Fruit fly (Drosophila melanogaster) whole organism, embryonic: ENCODE data around the gene PNKP.

Source experiments
- CG1024 ChIP-seq: fragments of 200-800 bp; sonication (Bioruptor generic); IDR thresholded peaks from 2 replicates; pipeline ENCODE4 v1.3.6; 2022; ENCODE audit warnings: missing biosample characterization, missing genetic modification characterization
- CG10979 ChIP-seq: fragments of 200-800 bp; sonication (Bioruptor generic); optimal IDR thresholded peaks from 2 replicates; lab custom pipeline; 2018; ENCODE audit warnings: missing biosample characterization, mild to moderate bottlenecking, missing genetic modification characterization, moderate library complexity
- CG12104 ChIP-seq: fragments of 200-800 bp; sonication (Bioruptor generic); optimal IDR thresholded peaks from 3 replicates; lab custom pipeline; 2016; ENCODE audit warnings: missing biosample characterization, missing genetic modification characterization
- CG12155 ChIP-seq: fragments of 200-800 bp; sonication (Bioruptor generic); optimal IDR thresholded peaks from 3 replicates; lab custom pipeline; 2016; ENCODE audit warnings: missing biosample characterization, missing genetic modification characterization
- CG12659 ChIP-seq: fragments of 200-800 bp; sonication (Bioruptor generic); optimal IDR thresholded peaks from 3 replicates; lab custom pipeline; 2017; ENCODE audit warnings: mild to moderate bottlenecking, missing biosample characterization, missing genetic modification reagents, missing genetic modification characterization
- CG12769 ChIP-seq: fragments of 200-800 bp; sonication (Bioruptor generic); optimal IDR thresholded peaks from 2 replicates; lab custom pipeline; 2019; ENCODE audit warnings: missing biosample characterization, mild to moderate bottlenecking, missing genetic modification characterization, moderate library complexity
- CG14710 ChIP-seq: fragments of 200-800 bp; sonication (Bioruptor generic); optimal IDR thresholded peaks from 3 replicates; lab custom pipeline; 2019; ENCODE audit warnings: missing biosample characterization, mild to moderate bottlenecking, missing genetic modification characterization, moderate library complexity
- CG15601 ChIP-seq: fragments of 200-800 bp; sonication (Bioruptor generic); optimal IDR thresholded peaks from 3 replicates; lab custom pipeline; 2019; ENCODE audit warnings: missing biosample characterization, mild to moderate bottlenecking, missing genetic modification characterization, moderate library complexity
- CG18599 ChIP-seq: fragments of 200-800 bp; sonication (Bioruptor generic); optimal IDR thresholded peaks from 3 replicates; lab custom pipeline; 2017; ENCODE audit warnings: missing biosample characterization, missing genetic modification characterization, mild to moderate bottlenecking, moderate library complexity, missing genetic modification reagents
- CG2120 ChIP-seq: fragments of 200-800 bp; sonication (Bioruptor generic); optimal IDR thresholded peaks from 3 replicates; lab custom pipeline; 2016; ENCODE audit warnings: missing biosample characterization, missing genetic modification characterization
- CG2199 ChIP-seq: fragments of 200-800 bp; sonication (Bioruptor generic); IDR thresholded peaks from 3 replicates; pipeline ENCODE4 v1.3.6; 2022; ENCODE audit warnings: missing biosample characterization, missing genetic modification characterization
- CG34224 ChIP-seq: fragments of 200-800 bp; sonication (Bioruptor generic); IDR thresholded peaks from 3 replicates; pipeline ENCODE4 v1.3.6; 2022; ENCODE audit warnings: missing biosample characterization, missing genetic modification characterization; ENCODE audit not compliant: partially characterized antibody
- CG3847 ChIP-seq: fragments of 200-800 bp; sonication (Bioruptor generic); IDR thresholded peaks from 2 replicates; pipeline ENCODE4 v1.3.6; 2022; ENCODE audit warnings: missing biosample characterization, missing genetic modification characterization
- CG4617 ChIP-seq: fragments of 200-800 bp; sonication (Bioruptor generic); optimal IDR thresholded peaks from 3 replicates; lab custom pipeline; 2016; ENCODE audit warnings: missing biosample characterization, missing genetic modification characterization, borderline replicate concordance
- CG4854 ChIP-seq: fragments of 200-800 bp; sonication (Bioruptor generic); optimal IDR thresholded peaks from 2 replicates; lab custom pipeline; 2016; ENCODE audit warnings: missing biosample characterization, missing genetic modification characterization, inconsistent platforms
- CG7928 ChIP-seq: fragments of 200-800 bp; sonication (Bioruptor generic); optimal IDR thresholded peaks from 2 replicates; lab custom pipeline; 2017; ENCODE audit warnings: missing biosample characterization, mild to moderate bottlenecking, missing genetic modification characterization
- CHES-1-like ChIP-seq: fragments of 200-800 bp; sonication (Bioruptor generic); optimal IDR thresholded peaks from 2 replicates; lab custom pipeline; 2016; ENCODE audit warnings: missing biosample characterization, missing genetic modification characterization
- D19B ChIP-seq: fragments of 200-800 bp; sonication (Bioruptor generic); optimal IDR thresholded peaks from 2 replicates; lab custom pipeline; 2017; ENCODE audit warnings: missing biosample characterization, mild to moderate bottlenecking, missing genetic modification characterization
- Dad ChIP-seq: fragments of 200-800 bp; sonication (Bioruptor generic); optimal IDR thresholded peaks from 3 replicates; lab custom pipeline; 2016; ENCODE audit warnings: missing biosample characterization, missing genetic modification characterization
- Ets65A ChIP-seq: fragments of 200-800 bp; sonication (Bioruptor generic); peaks from one replicate; lab custom pipeline; 2016; ENCODE audit warnings: missing biosample characterization, missing genetic modification characterization
- Hand ChIP-seq: fragments of 200-800 bp; sonication (Bioruptor generic); optimal IDR thresholded peaks from 2 replicates; lab custom pipeline; 2017; ENCODE audit warnings: mild to moderate bottlenecking, missing biosample characterization, missing genetic modification reagents, missing genetic modification characterization
- HmgZ ChIP-seq: fragments of 200-800 bp; sonication (Bioruptor generic); optimal IDR thresholded peaks from 2 replicates; lab custom pipeline; 2018; ENCODE audit warnings: missing biosample characterization, mild to moderate bottlenecking, missing genetic modification characterization
- Hr78 ChIP-seq, 2 experiments: fragments of 200-800 bp in 1 of 2; fragments of >200 bp in 1 of 2; sonication (Bioruptor generic) in 1 of 2; optimal IDR thresholded peaks; 2 replicates each; lab custom pipeline; 2017 to 2019; ENCODE audit warnings: missing biosample characterization in 2 of 2, missing genetic modification characterization in 2 of 2, mild to moderate bottlenecking in 1 of 2, moderate library complexity in 1 of 2
- Hsf ChIP-seq: fragments of 200-800 bp; sonication (Bioruptor generic); optimal IDR thresholded peaks from 3 replicates; lab custom pipeline; 2016; ENCODE audit warnings: missing biosample characterization, missing genetic modification characterization
- MTF-1 ChIP-seq: fragments of 200-800 bp; sonication (Bioruptor generic); optimal IDR thresholded peaks from 2 replicates; lab custom pipeline; 2018; ENCODE audit warnings: missing biosample characterization, mild to moderate bottlenecking, missing genetic modification characterization, borderline replicate concordance
- Mad ChIP-seq: fragments of 200-800 bp; sonication (Bioruptor generic); optimal IDR thresholded peaks from 2 replicates; lab custom pipeline; 2016; ENCODE audit warnings: missing biosample characterization, missing genetic modification characterization
- Opbp ChIP-seq: fragments of 200-800 bp; sonication (Bioruptor generic); IDR thresholded peaks from 3 replicates; pipeline ENCODE4 v1.3.6; 2022; ENCODE audit warnings: missing biosample characterization, missing genetic modification characterization; ENCODE audit not compliant: partially characterized antibody
- Pdp1 ChIP-seq, 2 experiments: fragments of 200-800 bp; sonication (Bioruptor generic); optimal IDR thresholded peaks; 3 replicates each; lab custom pipeline; 2016; ENCODE audit warnings: missing biosample characterization in 2 of 2, missing genetic modification characterization in 2 of 2, mild to moderate bottlenecking in 1 of 2, moderate library complexity in 1 of 2
- Ptx1 ChIP-seq: fragments of 200-800 bp; sonication (Bioruptor generic); IDR thresholded peaks from 2 replicates; pipeline ENCODE4 v1.3.6; 2022; ENCODE audit warnings: missing biosample characterization, missing genetic modification characterization
- Rfx ChIP-seq: fragments of 200-800 bp; sonication (Bioruptor generic); IDR thresholded peaks from 2 replicates; pipeline ENCODE4 v1.3.6; 2022; ENCODE audit warnings: missing biosample characterization, missing genetic modification characterization
- Sin3A ChIP-seq: fragments of >200 bp; optimal IDR thresholded peaks from 2 replicates; lab custom pipeline; 2018
- Sox100B ChIP-seq: fragments of 200-800 bp; sonication (Bioruptor generic); optimal IDR thresholded peaks from 3 replicates; lab custom pipeline; 2018; ENCODE audit warnings: missing biosample characterization, mild to moderate bottlenecking, missing genetic modification characterization
- Sry-δ ChIP-seq: fragments of 200-800 bp; sonication (Bioruptor generic); optimal IDR thresholded peaks from 2 replicates; lab custom pipeline; 2016; ENCODE audit warnings: missing biosample characterization, missing genetic modification characterization
- Xbp1 ChIP-seq: fragments of 200-800 bp; sonication (Bioruptor generic); optimal IDR thresholded peaks from 3 replicates; lab custom pipeline; 2016; ENCODE audit warnings: missing biosample characterization, mild to moderate bottlenecking, missing genetic modification characterization
- Xrp1 ChIP-seq: fragments of 200-800 bp; sonication (Bioruptor generic); IDR thresholded peaks from 2 replicates; pipeline ENCODE4 v1.3.6; 2022; ENCODE audit warnings: missing biosample characterization, missing genetic modification characterization
- amos ChIP-seq: fragments of 200-800 bp; sonication (Bioruptor generic); IDR thresholded peaks from 2 replicates; pipeline ENCODE4 v1.3.6; 2022; ENCODE audit warnings: missing biosample characterization, missing genetic modification characterization; ENCODE audit not compliant: partially characterized antibody
- chinmo ChIP-seq: fragments of 200-800 bp; sonication (Bioruptor generic); IDR thresholded peaks from 4 replicates; pipeline ENCODE4 v1.3.6; 2022; ENCODE audit warnings: missing biosample characterization, missing genetic modification characterization; ENCODE audit not compliant: partially characterized antibody
- danr ChIP-seq: fragments of 200-800 bp; sonication (Bioruptor generic); IDR thresholded peaks from 2 replicates; pipeline ENCODE4 v1.3.6; 2022; ENCODE audit warnings: missing biosample characterization, missing genetic modification characterization
- exex ChIP-seq: fragments of 200-800 bp; sonication (Bioruptor generic); optimal IDR thresholded peaks from 4 replicates; lab custom pipeline; 2018; ENCODE audit warnings: missing biosample characterization, mild to moderate bottlenecking, missing genetic modification characterization, moderate library complexity
- fru ChIP-seq: fragments of >200 bp; optimal IDR thresholded peaks from 2 replicates; lab custom pipeline; 2017
- fu2 ChIP-seq: fragments of 200-800 bp; sonication (Bioruptor generic); optimal IDR thresholded peaks from 2 replicates; lab custom pipeline; 2016; ENCODE audit warnings: missing biosample characterization, missing genetic modification characterization
- jigr1 ChIP-seq: fragments of 200-800 bp; sonication (Bioruptor generic); IDR thresholded peaks from 3 replicates; pipeline ENCODE4 v1.3.6; 2022; ENCODE audit warnings: missing biosample characterization, missing genetic modification characterization
- ken ChIP-seq: fragments of 200-800 bp; sonication (Bioruptor generic); IDR thresholded peaks from 3 replicates; pipeline ENCODE4 v1.3.6; 2022; ENCODE audit warnings: missing biosample characterization, missing genetic modification characterization
- p53 ChIP-seq: fragments of 200-800 bp; sonication (Bioruptor generic); optimal IDR thresholded peaks from 2 replicates; lab custom pipeline; 2016; ENCODE audit warnings: missing biosample characterization, missing genetic modification characterization
- pita ChIP-seq: fragments of 200-800 bp; sonication (Bioruptor generic); optimal IDR thresholded peaks from 2 replicates; lab custom pipeline; 2017; ENCODE audit warnings: missing biosample characterization, mild to moderate bottlenecking, missing genetic modification characterization
- ranshi ChIP-seq: fragments of 200-800 bp; sonication (Bioruptor generic); IDR thresholded peaks from 2 replicates; pipeline ENCODE4 v1.3.6; 2022; ENCODE audit warnings: missing biosample characterization, missing genetic modification characterization
- schlank ChIP-seq: fragments of 200-800 bp; sonication (Bioruptor generic); optimal IDR thresholded peaks from 2 replicates; lab custom pipeline; 2018; ENCODE audit warnings: missing biosample characterization, mild to moderate bottlenecking, missing genetic modification characterization
- tx ChIP-seq: fragments of 200-800 bp; sonication (Bioruptor generic); optimal IDR thresholded peaks from 2 replicates; lab custom pipeline; 2016; ENCODE audit warnings: missing biosample characterization, missing genetic modification characterization
- usp ChIP-seq: fragments of >200 bp; optimal IDR thresholded peaks from 2 replicates; lab custom pipeline; 2017; ENCODE audit warnings: missing biosample characterization, missing genetic modification characterization

PNKP gene

dm6 chr3R:8300928-8301752 is 42.2 kb downstream of the PNKP start, which contains the start of the genes CG9626 and mRpL1 (continued):
- peak; percentile 35 for TF ChIP-seq CG12155
- TF ChIP-seq CG2120 (GFP tag; lab: Kevin White, UChicago) = peak; percentile 49
- 0 out of 4 replicates have a peak, but pooled peaks have one; percentile 23 for TF ChIP-seq chinmo (GFP tag; lab: Robert Waterston, UW)
- peak; percentile 19 for TF ChIP-seq CG7928
- no peak for TF ChIP-seq exex
- TF ChIP-seq ken (GFP tag; lab: Robert Waterston, UW) = peak; percentile 41; the same call in 1 of the 3 replicates
- TF ChIP-seq fru = no peak
- no peak for TF ChIP-seq danr (GFP tag; lab: Robert Waterston, UW)
- no peak for TF ChIP-seq CG18599 (GFP tag; lab: Kevin White, UChicago)
- TF ChIP-seq amos (GFP tag; lab: Robert Waterston, UW) = peak; percentile 35; the same call in 1 of the 2 replicates
- peak; percentile 88 for TF ChIP-seq HmgZ (tag; lab: Kevin White, UChicago)
- peak; percentile 95 for TF ChIP-seq Ets65A (GFP tag; lab: Kevin White, UChicago)
- no peak for TF ChIP-seq Hand (GFP tag; lab: Kevin White, UChicago)
- TF ChIP-seq CG10979 (tag; lab: Kevin White, UChicago) = peak; percentile 3
- peak; percentile 32; the same call in 1 of the 2 replicates for TF ChIP-seq Rfx (GFP tag; lab: Robert Waterston, UW)
- no peak for TF ChIP-seq jigr1 (GFP tag; lab: Robert Waterston, UW)
- peak; percentile 94 for TF ChIP-seq pita (GFP tag; lab: Kevin White, UChicago)
- TF ChIP-seq CG12104 (GFP tag; lab: Kevin White, UChicago) = no peak
- peak; percentile 5 for TF ChIP-seq p53
- no peak for TF ChIP-seq D19B (GFP tag; lab: Kevin White, UChicago)
- peak; percentile 51; the same call in 1 of the 3 replicates for TF ChIP-seq CG2199 (GFP tag; lab: Robert Waterston, UW)
- no peak for TF ChIP-seq Hr78 (GFP tag; optimal IDR thresholded peaks at IDR 0.05; lab: Kevin White, UChicago)
- TF ChIP-seq Xrp1 (GFP tag; lab: Robert Waterston, UW) = no peak
- TF ChIP-seq CG12659 = peak; percentile 52
- TF ChIP-seq schlank = no peak
- TF ChIP-seq CG1024 (GFP tag; lab: Robert Waterston, UW) = no peak
- peak; percentile 63; the same call in 2 of the 3 replicates for TF ChIP-seq Opbp (GFP tag; lab: Robert Waterston, UW)
- no peak for TF ChIP-seq Ptx1
- TF ChIP-seq CG34224 (GFP tag; lab: Robert Waterston, UW) = peak; percentile 30; the same call in 1 of the 3 replicates
- no peak for TF ChIP-seq CG4854 (GFP tag; lab: Kevin White, UChicago)
- peak in 1 of 2 experiments; percentile 100 for TF ChIP-seq Pdp1 (GFP tag; optimal IDR thresholded peaks at IDR 0.05; lab: Kevin White, UChicago)
- peak; percentile 15 for TF ChIP-seq Mad (GFP tag; lab: Kevin White, UChicago)
- peak; percentile 69 for TF ChIP-seq Sry-δ (GFP tag; lab: Kevin White, UChicago)
- peak; percentile 20 for TF ChIP-seq Xbp1 (GFP tag; lab: Kevin White, UChicago)
- peak; percentile 41 for TF ChIP-seq CG12769 (tag; lab: Kevin White, UChicago)
- TF ChIP-seq ranshi (GFP tag; lab: Robert Waterston, UW) = 0 out of 2 replicates have a peak, but pooled peaks have one; percentile 35
- TF ChIP-seq tx (GFP tag; lab: Kevin White, UChicago) = no peak
- TF ChIP-seq CG15601 (tag; lab: Kevin White, UChicago) = no peak
- TF ChIP-seq fu2 = peak; percentile 5
- TF ChIP-seq Hsf (GFP tag; lab: Kevin White, UChicago) = peak; percentile 27
- TF ChIP-seq Dad (GFP tag; lab: Kevin White, UChicago) = peak; percentile 34
- TF ChIP-seq CG4617 = peak; percentile 92
- TF ChIP-seq CG3847 (GFP tag; lab: Robert Waterston, UW) = peak; percentile 43
- TF ChIP-seq CHES-1-like (GFP tag; lab: Kevin White, UChicago) = no peak
- TF ChIP-seq MTF-1 (GFP tag; lab: Kevin White, UChicago) = no peak
- TF ChIP-seq Sin3A (lab: Kevin White, UChicago) = peak; percentile 49
- TF ChIP-seq Sox100B = no peak
- TF ChIP-seq usp (GFP tag; lab: Kevin White, UChicago) = no peak
- peak; percentile 76 for TF ChIP-seq CG14710
